Fruit fly (Drosophila melanogaster) whole organism, prepupa: Measurements from ENCODE around the gene mesh.

Experiments used
- Blimp-1 ChIP-seq: fragments of 200-800 bp; sonication (Bioruptor generic); optimal IDR thresholded peaks from 3 replicates; lab custom pipeline; 2017; ENCODE audit warnings: missing biosample characterization, missing genetic modification characterization, mild to moderate bottlenecking, moderate library complexity, missing genetic modification reagents
- CG11294 ChIP-seq: fragments of 200-800 bp; sonication (Bioruptor generic); IDR thresholded peaks from 2 replicates; pipeline ENCODE4 v1.3.6; 2022; ENCODE audit warnings: missing biosample characterization, missing genetic modification characterization
- CG11762 ChIP-seq: fragments of 200-800 bp; sonication (Bioruptor generic); optimal IDR thresholded peaks from 3 replicates; lab custom pipeline; 2016; ENCODE audit warnings: missing biosample characterization, missing genetic modification characterization; ENCODE audit not compliant: insufficient read depth
- CG11902 ChIP-seq: fragments of 200-800 bp; sonication (Bioruptor generic); optimal IDR thresholded peaks from 3 replicates; lab custom pipeline; 2016; ENCODE audit warnings: missing biosample characterization, missing genetic modification characterization
- CG32006 ChIP-seq: fragments of 200-800 bp; sonication (Bioruptor generic); optimal IDR thresholded peaks from 3 replicates; lab custom pipeline; 2017; ENCODE audit warnings: missing biosample characterization, mild to moderate bottlenecking, missing genetic modification characterization
- CG34406 ChIP-seq: fragments of 200-800 bp; sonication (Bioruptor generic); optimal IDR thresholded peaks from 3 replicates; lab custom pipeline; 2016; ENCODE audit warnings: missing biosample characterization, missing genetic modification characterization
- CG4318 ChIP-seq: fragments of 200-800 bp; sonication (Bioruptor generic); optimal IDR thresholded peaks from 3 replicates; lab custom pipeline; 2017; ENCODE audit warnings: missing biosample characterization, mild to moderate bottlenecking, missing genetic modification characterization
- CG6163 ChIP-seq: fragments of 200-800 bp; sonication (Bioruptor generic); IDR thresholded peaks from 3 replicates; pipeline ENCODE4 v1.3.6; 2022; ENCODE audit warnings: missing biosample characterization, missing genetic modification characterization
- CG6808 ChIP-seq: fragments of 200-800 bp; sonication (Bioruptor generic); optimal IDR thresholded peaks from 3 replicates; lab custom pipeline; 2017; ENCODE audit warnings: missing biosample characterization, missing genetic modification characterization, mild to moderate bottlenecking, moderate library complexity, missing genetic modification reagents
- CG6854 ChIP-seq: fragments of 200-800 bp; sonication (Bioruptor generic); optimal IDR thresholded peaks from 2 replicates; lab custom pipeline; 2017; ENCODE audit warnings: missing biosample characterization, mild to moderate bottlenecking, missing genetic modification characterization
- CG7368 ChIP-seq: fragments of 200-800 bp; sonication (Bioruptor generic); optimal IDR thresholded peaks from 3 replicates; lab custom pipeline; 2016; ENCODE audit warnings: missing biosample characterization, missing genetic modification characterization
- CG8119 ChIP-seq: fragments of 200-800 bp; sonication (Bioruptor generic); IDR thresholded peaks from 3 replicates; pipeline ENCODE4 v1.3.6; 2022; ENCODE audit warnings: missing biosample characterization, missing genetic modification characterization
- CG8319 ChIP-seq: fragments of 200-800 bp; sonication (Bioruptor generic); optimal IDR thresholded peaks from 3 replicates; lab custom pipeline; 2016; ENCODE audit warnings: missing biosample characterization, missing genetic modification characterization
- Eip75B ChIP-seq: fragments of 200-800 bp; sonication (Bioruptor generic); optimal IDR thresholded peaks from 3 replicates; lab custom pipeline; 2016; ENCODE audit warnings: missing biosample characterization, missing genetic modification characterization
- Ets96B ChIP-seq: fragments of 200-800 bp; optimal IDR thresholded peaks from 2 replicates; lab custom pipeline; 2019; ENCODE audit warnings: missing biosample characterization, mild to moderate bottlenecking, missing genetic modification characterization, moderate library complexity
- Hr38 ChIP-seq: sonication (Bioruptor generic); optimal IDR thresholded peaks from 2 replicates; lab custom pipeline; 2016; ENCODE audit warnings: missing biosample characterization, missing genetic modification characterization
- OdsH ChIP-seq: fragments of 200-800 bp; sonication (Bioruptor generic); optimal IDR thresholded peaks from 3 replicates; lab custom pipeline; 2016; ENCODE audit warnings: missing biosample characterization, missing genetic modification characterization
- Sox14 ChIP-seq: fragments of 200-800 bp; sonication (Bioruptor generic); optimal IDR thresholded peaks from 3 replicates; lab custom pipeline; 2016; ENCODE audit warnings: missing biosample characterization, missing genetic modification characterization
- cyc ChIP-seq: fragments of 200-800 bp; sonication (Bioruptor generic); optimal IDR thresholded peaks from 3 replicates; lab custom pipeline; 2016; ENCODE audit warnings: missing biosample characterization, missing genetic modification characterization
- dsx ChIP-seq: fragments of 200-800 bp; optimal IDR thresholded peaks from 3 replicates; lab custom pipeline; 2019; ENCODE audit warnings: missing biosample characterization, mild to moderate bottlenecking, missing genetic modification characterization, moderate library complexity; ENCODE audit not compliant: poor library complexity, severe bottlenecking
- eg ChIP-seq: fragments of 200-800 bp; sonication (Bioruptor generic); IDR thresholded peaks from 3 replicates; pipeline ENCODE4 v1.3.6; 2022; ENCODE audit warnings: missing biosample characterization, missing genetic modification characterization
- esn ChIP-seq: fragments of 200-800 bp; sonication (Bioruptor generic); optimal IDR thresholded peaks from 2 replicates; lab custom pipeline; 2016; ENCODE audit warnings: missing biosample characterization, mild to moderate bottlenecking, missing genetic modification characterization, moderate library complexity
- fd59A ChIP-seq: fragments of 200-800 bp; sonication (Bioruptor generic); optimal IDR thresholded peaks from 2 replicates; lab custom pipeline; 2017; ENCODE audit warnings: missing biosample characterization, mild to moderate bottlenecking, missing genetic modification characterization, missing genetic modification reagents
- fkh ChIP-seq: fragments of 200-800 bp; sonication (Bioruptor generic); optimal IDR thresholded peaks from 3 replicates; lab custom pipeline; 2017; ENCODE audit warnings: missing biosample characterization, mild to moderate bottlenecking, missing genetic modification characterization, moderate library complexity
- lz ChIP-seq: fragments of 200-800 bp; sonication (Bioruptor generic); optimal IDR thresholded peaks from 3 replicates; lab custom pipeline; 2016; ENCODE audit warnings: missing biosample characterization, missing genetic modification characterization
- net ChIP-seq: fragments of 200-800 bp; sonication (Bioruptor generic); optimal IDR thresholded peaks from 3 replicates; lab custom pipeline; 2016; ENCODE audit warnings: missing biosample characterization, missing genetic modification characterization
- pdm3 ChIP-seq: fragments of 200-800 bp; sonication (Bioruptor generic); optimal IDR thresholded peaks from 3 replicates; lab custom pipeline; 2016; ENCODE audit warnings: missing biosample characterization, missing genetic modification characterization
- salr ChIP-seq, 2 experiments: fragments of 200-800 bp; sonication (Bioruptor generic); optimal IDR thresholded peaks; 3 replicates each; lab custom pipeline; 2016 to 2018; ENCODE audit warnings: missing biosample characterization in 2 of 2, missing genetic modification characterization in 2 of 2, mild to moderate bottlenecking in 1 of 2
- vri ChIP-seq: fragments of 200-800 bp; sonication (Bioruptor generic); optimal IDR thresholded peaks from 3 replicates; lab custom pipeline; 2016; ENCODE audit warnings: missing biosample characterization, mild to moderate bottlenecking, missing genetic modification characterization

Gene mesh

dm6 chr3R:31134056-31134455, 61.5 kb downstream of the mesh start, which contains the start of gene Gycbeta100B (continued):
- TF ChIP-seq CG34406 (GFP tag; lab: Kevin White, UChicago), result peak; percentile 5
- no peak for TF ChIP-seq CG11294 (GFP tag; lab: Robert Waterston, UW)
- TF ChIP-seq CG6163 (GFP tag; lab: Robert Waterston, UW), result peak; percentile 63; the same call in 1 of the 3 replicates
- TF ChIP-seq net (GFP tag; lab: Kevin White, UChicago), result peak; percentile 44
- peak; percentile 19 for TF ChIP-seq cyc
- TF ChIP-seq eg (GFP tag; lab: Robert Waterston, UW), result peak; percentile 34; the same call in 2 of the 3 replicates
- peak; percentile 7 for TF ChIP-seq Eip75B (GFP tag; lab: Kevin White, UChicago)
- peak; percentile 33 for TF ChIP-seq fkh (GFP tag; lab: Kevin White, UChicago)
- no peak for TF ChIP-seq CG6854
- peak; percentile 28 for TF ChIP-seq CG32006 (GFP tag; lab: Kevin White, UChicago)
- peak; percentile 43 for TF ChIP-seq pdm3
- TF ChIP-seq CG8319, result peak; percentile 2
- peak; percentile 29 for TF ChIP-seq Ets96B (tag; lab: Kevin White, UChicago)
- no peak for TF ChIP-seq dsx
- TF ChIP-seq CG7368 (GFP tag; lab: Kevin White, UChicago), result peak; percentile 35
- TF ChIP-seq CG6808, result peak; percentile 25
- TF ChIP-seq Hr38 (GFP tag; lab: Kevin White, UChicago), result no peak
- TF ChIP-seq CG8119 (GFP tag; lab: Robert Waterston, UW), result no peak

- TF ChIP-seq Blimp-1 (GFP tag; lab: Kevin White, UChicago), result no peak
- no peak for TF ChIP-seq CG6163 (GFP tag; lab: Robert Waterston, UW)
- TF ChIP-seq net (GFP tag; lab: Kevin White, UChicago), result no peak
- no peak for TF ChIP-seq fd59A
- TF ChIP-seq CG6808, result no peak
- TF ChIP-seq esn (GFP tag; lab: Kevin White, UChicago), result no peak
- TF ChIP-seq Sox14, result no peak
- TF ChIP-seq CG4318, result no peak
- TF ChIP-seq salr (GFP tag; optimal IDR thresholded peaks at IDR 0.05; lab: Kevin White, UChicago), result no peak
- no peak for TF ChIP-seq CG11762 (GFP tag; lab: Kevin White, UChicago)
- no peak for TF ChIP-seq CG8319
- TF ChIP-seq vri (GFP tag; lab: Kevin White, UChicago), result no peak
- TF ChIP-seq lz (GFP tag; lab: Kevin White, UChicago), result no peak
- no peak for TF ChIP-seq CG11902 (GFP tag; lab: Kevin White, UChicago)
- no peak for TF ChIP-seq CG32006 (GFP tag; lab: Kevin White, UChicago)
- no peak for TF ChIP-seq OdsH (GFP tag; lab: Kevin White, UChicago)
- TF ChIP-seq, all 60 proteins: peak for 0
These were observed 65.0 kb downstream of the mesh start, which contains the start of gene Ktch for dm6 chr3R:31130566-31130965. Ktch (minus strand) TSS chr3R:31130666.
